Fruit fly (Drosophila melanogaster): ENCODE results near the gene feo.
A peak's percentile ranks its signal among the peaks of the same experiment; 100 is the strongest.

dm6 chrX:10887643-10888042, 33.0 kb upstream of the feo start:
- TF ChIP-seq Sox102F (GFP tag; optimal IDR thresholded peaks at IDR 0.05) (no peak), CG9139 (GFP tag; optimal IDR thresholded peaks at IDR 0.05) (no peak), CG6808 (GFP tag; optimal IDR thresholded peaks at IDR 0.05) (no peak), CG10631 (GFP tag; optimal IDR thresholded peaks at IDR 0.05) (no peak), Eip78C (GFP tag) (peak; percentile 1), Met (GFP tag; optimal IDR thresholded peaks at IDR 0.05) (no peak)

All from whole organism, prepupa.